Fruit fly (Drosophila melanogaster): Measurements from ENCODE around the gene CG6761.

The CG6761 gene

dm6 chr3L:9692234-9692891 is 11.0 kb downstream of the CG6761 start:
- TF ChIP-seq eve (GFP tag; optimal IDR thresholded peaks at IDR 0.05) (peak in 1 of 2 experiments; percentile 83), CG3726 (GFP tag; IDR thresholded peaks at IDR 0.05) (no peak), gcm2 (GFP tag; optimal IDR thresholded peaks at IDR 0.05) (no peak), CG31224 (GFP tag; IDR thresholded peaks at IDR 0.05) (no peak), Sry-δ (GFP tag; optimal IDR thresholded peaks at IDR 0.05) (no peak), ara (GFP tag; IDR thresholded peaks at IDR 0.05) (0 out of 2 replicates have a peak, but pooled peaks have one; percentile 19), ranshi (GFP tag; IDR thresholded peaks at IDR 0.05) (no peak), CG11696 (GFP tag; IDR thresholded peaks at IDR 0.05) (no peak), H2.0 (GFP tag; IDR thresholded peaks at IDR 0.05) (no peak), Jarid2 (GFP tag; optimal IDR thresholded peaks at IDR 0.05) (no peak), CG12391 (tag; optimal IDR thresholded peaks at IDR 0.05) (no peak), Gug (GFP tag; IDR thresholded peaks at IDR 0.05) (no peak), CrebB (tag; optimal IDR thresholded peaks at IDR 0.05) (peak; percentile 14), CG31365 (tag; optimal IDR thresholded peaks at IDR 0.05) (no peak), CG5953 (GFP tag; IDR thresholded peaks at IDR 0.05) (no peak), mam (GFP tag; optimal IDR thresholded peaks at IDR 0.05) (no peak), CG2712 (tag; optimal IDR thresholded peaks at IDR 0.05) (no peak), sug (tag; optimal IDR thresholded peaks at IDR 0.05) (peak; percentile 99), Doc2 (GFP tag; IDR thresholded peaks at IDR 0.05) (no peak), CG9727 (GFP tag; optimal IDR thresholded peaks at IDR 0.05) (no peak), CG42726 (GFP tag; IDR thresholded peaks at IDR 0.05; ENCODE audit: partially characterized antibody) (no peak), jing (GFP tag; optimal IDR thresholded peaks at IDR 0.05) (no peak), Rfx (GFP tag; IDR thresholded peaks at IDR 0.05) (no peak), ci (GFP tag; IDR thresholded peaks at IDR 0.05) (peak; percentile 53; the same call in 1 of the 3 replicates), ap (GFP tag; IDR thresholded peaks at IDR 0.05) (no peak), Hr78 (GFP tag; optimal IDR thresholded peaks at IDR 0.05) (peak in 1 of 2 experiments; percentile 82), CG31388 (GFP tag; optimal IDR thresholded peaks at IDR 0.05) (no peak), Sox100B (GFP tag; optimal IDR thresholded peaks at IDR 0.05) (no peak), onecut (GFP tag; IDR thresholded peaks at IDR 0.05) (no peak), Adf1 (GFP tag; IDR thresholded peaks at IDR 0.05) (peak; percentile 95), hbn (GFP tag; IDR thresholded peaks at IDR 0.05; ENCODE audit: partially characterized antibody) (peak; percentile 64), CG1603 (tag; optimal IDR thresholded peaks at IDR 0.05) (no peak), Med (GFP tag) (no peak), CG17186 (GFP tag; optimal IDR thresholded peaks at IDR 0.05) (no peak), Poxn (GFP tag; IDR thresholded peaks at IDR 0.05) (no peak), Sry-β (GFP tag; optimal IDR thresholded peaks at IDR 0.05) (no peak), CG33557 (GFP tag; optimal IDR thresholded peaks at IDR 0.05) (no peak), CG11560 (tag; IDR thresholded peaks at IDR 0.05) (no peak), sd (tag; optimal IDR thresholded peaks at IDR 0.05) (peak; percentile 27), Vsx1 (GFP tag; optimal IDR thresholded peaks at IDR 0.05) (no peak), CG7839 (tag; optimal IDR thresholded peaks at IDR 0.05) (no peak), az2 (GFP tag; optimal IDR thresholded peaks at IDR 0.05) (no peak), CG2116 (GFP tag; optimal IDR thresholded peaks at IDR 0.05) (no peak), esg (GFP tag; conservative IDR thresholded peaks at IDR 0.05) (no peak), CG1233 (GFP tag; optimal IDR thresholded peaks at IDR 0.05) (no peak), HmgD (GFP tag; optimal IDR thresholded peaks at IDR 0.05) (no peak), Rx (GFP tag; IDR thresholded peaks at IDR 0.05) (no peak), Bgb (GFP tag; IDR thresholded peaks at IDR 0.05; ENCODE audit: partially characterized antibody) (peak; percentile 25; the same call in 1 of the 2 replicates), Gsc (GFP tag; IDR thresholded peaks at IDR 0.05) (no peak), hth (optimal IDR thresholded peaks at IDR 0.05) (no peak), pzg (GFP tag; optimal IDR thresholded peaks at IDR 0.05) (no peak)
